Worm (Caenorhabditis elegans) whole organism, midembryonic: ENCODE data around the gene cut-2.

Experiments
- T22C8.4 ChIP-seq: fragments of 200-800 bp; sonication (Bioruptor generic); IDR thresholded peaks from 2 replicates; pipeline ENCODE4 v1.3.6; 2022; ENCODE audit warnings: missing genetic modification characterization, missing compliant biosample characterization
- flt-1 ChIP-seq: fragments of 200-800 bp; sonication (Bioruptor generic); IDR thresholded peaks from 2 replicates; pipeline ENCODE4 v1.3.6; 2022; ENCODE audit warnings: missing genetic modification characterization, missing compliant biosample characterization
- klf-2 ChIP-seq: fragments of 200-800 bp; sonication (Bioruptor generic); conservative IDR thresholded peaks from 2 replicates; pipeline ENCODE4 v1.3.6; 2022; ENCODE audit warnings: missing genetic modification reagents, missing genetic modification characterization, missing compliant biosample characterization
- med-1 ChIP-seq: sonication (generic microtip); optimal IDR thresholded peaks from 2 replicates; lab custom pipeline; 2017; ENCODE audit warnings: missing genetic modification characterization, mild to moderate bottlenecking, missing compliant biosample characterization, antibody characterized with exemption, missing genetic modification reagents; ENCODE audit not compliant: insufficient read depth
- ref-1 ChIP-seq: fragments of 200-800 bp; sonication (Bioruptor generic); conservative IDR thresholded peaks from 2 replicates; pipeline ENCODE4 v1.3.6; 2022; ENCODE audit warnings: missing genetic modification reagents, missing genetic modification characterization, missing compliant biosample characterization
- tab-1 ChIP-seq: fragments of 200-800 bp; sonication (Bioruptor generic); IDR thresholded peaks from 2 replicates; pipeline ENCODE4 v1.3.6; 2022; ENCODE audit warnings: missing genetic modification characterization, missing compliant biosample characterization
- ztf-23 ChIP-seq: fragments of 200-800 bp; sonication (Bioruptor generic); IDR thresholded peaks from 2 replicates; pipeline ENCODE4 v1.3.6; 2022; ENCODE audit warnings: missing genetic modification reagents, missing genetic modification characterization, missing compliant biosample characterization
- ztf-29 ChIP-seq: fragments of 200-800 bp; sonication (Bioruptor generic); IDR thresholded peaks from 2 replicates; pipeline ENCODE4 v1.3.6; 2022; ENCODE audit warnings: missing genetic modification reagents, missing genetic modification characterization, missing compliant biosample characterization

ce11 chrV:13428660-13429059, 13.9 kb downstream of the cut-2 start, which contains the start of gene srd-19:
- TF ChIP-seq T22C8.4 (GFP tag; lab: Robert Waterston, UW) (no peak), ref-1 (GFP tag; lab: Robert Waterston, UW) (no peak), klf-2 (GFP tag; lab: Robert Waterston, UW) (no peak), med-1 (GFP tag; lab: Kevin White, UChicago) (no peak), flt-1 (GFP tag; lab: Robert Waterston, UW) (no peak), ztf-29 (GFP tag; lab: Robert Waterston, UW) (no peak), ztf-23 (no peak), tab-1 (no peak)
